Worm (Caenorhabditis elegans) whole organism, midembryonic: Measurements from ENCODE around the gene unc-49.

Experiments used
- T22C8.4 ChIP-seq: fragments of 200-800 bp; sonication (Bioruptor generic); IDR thresholded peaks from 2 replicates; pipeline ENCODE4 v1.3.6; 2022; ENCODE audit warnings: missing genetic modification characterization, missing compliant biosample characterization
- med-1 ChIP-seq: sonication (generic microtip); optimal IDR thresholded peaks from 2 replicates; lab custom pipeline; 2017; ENCODE audit warnings: missing genetic modification characterization, mild to moderate bottlenecking, missing compliant biosample characterization, antibody characterized with exemption, missing genetic modification reagents; ENCODE audit not compliant: insufficient read depth

DNA sequence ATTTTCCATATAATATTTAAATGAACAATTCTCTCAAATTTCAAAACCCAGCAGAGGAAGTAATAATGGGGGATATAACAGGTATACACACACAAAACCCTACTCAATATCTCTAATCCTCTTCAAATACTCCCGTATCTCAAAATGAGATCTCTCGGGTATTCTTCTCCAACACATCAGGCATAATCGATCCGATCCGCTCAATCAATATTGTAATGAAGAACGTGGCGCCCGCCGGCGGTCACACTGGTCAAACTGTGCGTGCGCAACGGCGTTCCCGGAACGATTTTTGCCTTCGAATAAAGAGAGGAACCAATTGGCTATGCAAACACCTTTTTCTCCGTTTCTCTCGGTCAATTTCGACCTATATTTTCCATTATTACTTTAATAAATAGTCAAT is 42.0 kb downstream of the unc-49 start:
- TF ChIP-seq T22C8.4 (GFP tag; lab: Robert Waterston, UW) (peak; percentile 70), med-1 (GFP tag; lab: Kevin White, UChicago) (no peak)
